Worm (Caenorhabditis elegans): Measurements from ENCODE around the gene oatr-1.

oatr-1 gene

DNA sequence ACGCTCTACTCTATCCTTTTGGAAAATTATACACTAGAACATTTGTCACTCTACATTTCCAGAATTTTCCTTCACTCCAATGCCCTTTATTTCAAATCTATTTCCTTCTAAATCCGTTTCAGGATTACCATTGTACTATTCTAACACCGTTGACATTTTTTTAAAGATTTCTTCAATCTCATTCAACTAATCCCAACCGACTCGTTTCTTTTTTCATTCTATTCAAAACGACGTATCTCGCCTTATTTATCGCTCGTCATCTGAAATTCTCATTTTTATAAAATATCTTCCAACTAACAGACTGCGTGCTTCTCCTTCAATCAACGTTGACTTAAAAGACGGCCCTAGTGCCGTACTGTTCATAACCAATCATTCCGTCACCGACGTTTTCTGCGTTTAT, 42.9 kb downstream of the oatr-1 start, which contains the start of gene akap-1:
akap-1 (plus strand) TSS at position 301 of the 400 bp plus-strand sequence.
- TF ChIP-seq B0019.2 (GFP tag; conservative IDR thresholded peaks at IDR 0.05), result no peak
- no peak for TF ChIP-seq B0336.3 (GFP tag; IDR thresholded peaks at IDR 0.05)
- TF ChIP-seq ccch-3 (GFP tag; optimal IDR thresholded peaks at IDR 0.05), result no peak
- no peak for TF ChIP-seq nfya-1 (tag; optimal IDR thresholded peaks at IDR 0.05; ENCODE audit: borderline replicate concordance, insufficient read depth)
- no peak for TF ChIP-seq mel-28 (tag; optimal IDR thresholded peaks at IDR 0.05; ENCODE audit: borderline replicate concordance)
- TF ChIP-seq ceh-58 (GFP tag; IDR thresholded peaks at IDR 0.05), result no peak
- TF ChIP-seq hlh-12 (tag; optimal IDR thresholded peaks at IDR 0.05), result no peak
- no peak for TF ChIP-seq ztf-3 (GFP tag; optimal IDR thresholded peaks at IDR 0.05)
- no peak for TF ChIP-seq F22D6.2 (tag; optimal IDR thresholded peaks at IDR 0.05)
- no peak for TF ChIP-seq D2030.7 (GFP tag; IDR thresholded peaks at IDR 0.05)
- no peak for TF ChIP-seq lag-1 (GFP tag; IDR thresholded peaks at IDR 0.05)
- TF ChIP-seq ZK185.1 (tag; optimal IDR thresholded peaks at IDR 0.05; ENCODE audit: poor library complexity, severe bottlenecking), result no peak
- no peak for TF ChIP-seq nhr-80 (tag; optimal IDR thresholded peaks at IDR 0.05)
- TF ChIP-seq chd-7 (tag; optimal IDR thresholded peaks at IDR 0.05), result no peak
- no peak for TF ChIP-seq snpc-4 (GFP tag; optimal IDR thresholded peaks at IDR 0.05)
- no peak for TF ChIP-seq snpc-4 (tag; optimal IDR thresholded peaks at IDR 0.05)

DNA sequence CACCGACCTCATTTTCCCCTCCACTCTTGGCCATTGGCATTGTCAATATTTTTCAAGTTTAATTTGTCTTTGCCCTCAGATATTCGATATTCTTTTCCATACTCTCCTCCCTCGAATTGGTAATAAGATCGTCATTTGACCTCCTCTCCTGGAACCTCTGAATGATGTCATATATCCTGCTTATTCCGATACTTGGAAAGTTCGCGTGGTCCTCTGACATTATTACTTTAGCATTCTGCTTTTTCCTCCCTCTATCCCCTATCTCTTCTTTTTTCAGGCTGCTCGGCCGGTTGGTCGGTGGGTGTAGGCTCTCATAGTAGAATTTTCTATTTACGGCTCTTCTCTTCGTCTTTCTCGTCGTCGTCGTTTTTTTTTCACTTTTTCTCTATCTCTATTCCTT, 43.5 kb downstream of the oatr-1 start:
- peak; percentile 6 for TF ChIP-seq atf-7 (tag; optimal IDR thresholded peaks at IDR 0.05)
- peak; percentile 29 for TF ChIP-seq chd-7 (tag; optimal IDR thresholded peaks at IDR 0.05)
- TF ChIP-seq sea-2 (GFP tag; IDR thresholded peaks at IDR 0.05), result no peak

DNA sequence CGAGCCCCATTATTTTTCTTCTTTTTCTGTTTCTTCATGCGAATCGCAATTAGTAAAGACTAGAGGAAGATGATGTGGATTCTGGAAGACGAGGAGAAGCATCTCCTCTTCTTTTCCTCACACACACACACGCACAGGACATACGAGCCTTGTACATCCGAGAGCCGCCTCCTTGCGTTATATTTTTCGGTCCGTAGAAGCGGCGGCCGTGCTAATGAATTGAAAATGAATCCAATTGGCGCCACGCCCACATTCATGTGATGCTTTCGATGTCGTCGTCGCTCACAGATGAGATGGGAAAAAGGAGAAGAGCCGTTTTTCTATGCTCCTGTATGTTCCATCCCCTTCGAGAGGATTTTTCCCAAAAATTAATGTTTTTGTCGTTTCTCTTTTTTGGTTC, 44.5 kb downstream of the oatr-1 start:
- TF ChIP-seq zfh-2 (GFP tag; conservative IDR thresholded peaks at IDR 0.05) (0 out of 2 replicates have a peak, but pooled peaks have one; percentile 19), sdz-38 (tag; optimal IDR thresholded peaks at IDR 0.05) (no peak)

DNA sequence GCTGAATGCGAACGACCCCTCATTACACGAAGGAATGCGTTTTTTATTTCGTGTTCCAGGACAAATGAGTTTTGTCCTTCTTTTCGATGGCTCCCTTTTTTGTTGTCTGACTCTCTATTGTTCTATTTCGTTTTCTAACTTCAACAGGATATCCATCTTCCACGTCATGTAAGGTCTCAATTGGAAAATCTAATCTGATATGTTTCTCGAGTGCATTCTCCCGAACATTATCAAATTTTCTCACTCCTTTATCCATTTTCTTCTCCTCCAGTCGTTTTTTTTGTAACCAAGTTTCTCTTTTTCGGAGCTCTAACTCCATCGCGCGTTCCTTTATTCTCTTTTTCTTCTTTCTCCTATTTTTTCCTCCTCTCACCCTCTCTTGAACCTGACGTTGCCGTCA, 45.6 kb downstream of the oatr-1 start:
- TF ChIP-seq egl-18 (GFP tag; IDR thresholded peaks at IDR 0.05) (no peak), ama-1 (optimal IDR thresholded peaks at IDR 0.05) (no peak), ama-1 (GFP tag; optimal IDR thresholded peaks at IDR 0.05) (no peak), ceh-79 (tag; optimal IDR thresholded peaks at IDR 0.05) (no peak), dpff-1 (tag; optimal IDR thresholded peaks at IDR 0.05) (no peak), let-607 (tag; optimal IDR thresholded peaks at IDR 0.05) (no peak), nhr-90 (tag; optimal IDR thresholded peaks at IDR 0.05) (no peak), snpc-1.3 (tag; optimal IDR thresholded peaks at IDR 0.05; ENCODE audit: insufficient read depth) (no peak), hsf-1 (GFP tag; IDR thresholded peaks at IDR 0.05) (no peak), let-526 (GFP tag; IDR thresholded peaks at IDR 0.05) (no peak), somi-1 (GFP tag; optimal IDR thresholded peaks at IDR 0.05) (no peak), K11D2.4 (GFP tag; IDR thresholded peaks at IDR 0.05) (no peak), lir-1 (GFP tag; conservative IDR thresholded peaks at IDR 0.05) (no peak), rpc-1 (optimal IDR thresholded peaks at IDR 0.05) (no peak), rpc-1 (tag; optimal IDR thresholded peaks at IDR 0.05) (no peak), lag-1 (GFP tag; IDR thresholded peaks at IDR 0.05) (no peak), nhr-120 (GFP tag; IDR thresholded peaks at IDR 0.05) (no peak), ets-4 (GFP tag; optimal IDR thresholded peaks at IDR 0.05) (no peak), bed-1 (GFP tag; IDR thresholded peaks at IDR 0.05) (no peak)
